Fruit fly (Drosophila melanogaster): ENCODE data around the gene bor.

- TF ChIP-seq h (optimal IDR thresholded peaks at IDR 0.05) = no peak
- peak; percentile 11 for TF ChIP-seq ttk (optimal IDR thresholded peaks at IDR 0.05)
- no peak for TF ChIP-seq Myc (optimal IDR thresholded peaks at IDR 0.05)
- no peak for TF ChIP-seq Sin3A (optimal IDR thresholded peaks at IDR 0.05)
- TF ChIP-seq psq (optimal IDR thresholded peaks at IDR 0.05) = no peak
- no peak for TF ChIP-seq insv (optimal IDR thresholded peaks at IDR 0.05)
Measured at dm6 chr3R:16274534-16274933, 10.6 kb upstream of the bor start.
